Worm (Caenorhabditis elegans): Measurements from ENCODE around the gene C08B6.3.

Gene C08B6.3

DNA sequence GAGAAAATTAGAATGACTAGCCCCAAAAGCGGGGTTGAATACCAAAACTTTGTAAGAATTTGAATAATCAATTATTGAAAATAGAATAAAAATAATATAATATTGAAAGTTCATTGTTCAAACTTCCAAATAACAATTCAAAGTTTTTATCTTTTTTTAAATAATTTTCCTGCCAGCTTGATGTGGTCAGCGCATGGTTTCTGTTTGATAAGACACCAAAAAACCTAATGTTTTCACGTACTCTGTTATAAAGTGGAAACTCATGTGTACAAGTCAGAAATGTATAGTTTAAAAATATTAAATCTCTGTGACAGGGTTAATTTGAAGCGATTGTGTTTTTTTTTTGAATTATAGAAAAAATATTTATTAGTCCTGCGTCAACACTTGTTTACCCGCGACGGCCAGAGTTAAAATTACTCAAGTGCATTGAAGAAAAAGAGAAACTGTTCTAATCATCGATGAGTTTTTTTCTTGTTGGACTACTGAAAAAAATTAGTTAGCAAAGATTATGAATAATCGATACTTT lies 7.2 kb downstream of the C08B6.3 start, which contains the start of gene ugt-17:
Gene ugt-17 (minus strand): TSS at position 180 of the 526 bp plus-strand sequence.
- TF ChIP-seq pag-3 (tag; optimal IDR thresholded peaks at IDR 0.05; ENCODE audit: borderline replicate concordance) (no peak), ceh-22 (tag; optimal IDR thresholded peaks at IDR 0.05) (no peak), elt-2 (tag; optimal IDR thresholded peaks at IDR 0.05) (no peak), unc-3 (GFP tag; conservative IDR thresholded peaks at IDR 0.05) (no peak), unc-3 (tag; optimal IDR thresholded peaks at IDR 0.05) (no peak), lin-11 (tag; optimal IDR thresholded peaks at IDR 0.05) (no peak), T23F11.4 (GFP tag; optimal IDR thresholded peaks at IDR 0.05) (no peak), ref-2 (tag; optimal IDR thresholded peaks at IDR 0.05) (no peak), fkh-10 (GFP tag; optimal IDR thresholded peaks at IDR 0.05) (no peak)

DNA sequence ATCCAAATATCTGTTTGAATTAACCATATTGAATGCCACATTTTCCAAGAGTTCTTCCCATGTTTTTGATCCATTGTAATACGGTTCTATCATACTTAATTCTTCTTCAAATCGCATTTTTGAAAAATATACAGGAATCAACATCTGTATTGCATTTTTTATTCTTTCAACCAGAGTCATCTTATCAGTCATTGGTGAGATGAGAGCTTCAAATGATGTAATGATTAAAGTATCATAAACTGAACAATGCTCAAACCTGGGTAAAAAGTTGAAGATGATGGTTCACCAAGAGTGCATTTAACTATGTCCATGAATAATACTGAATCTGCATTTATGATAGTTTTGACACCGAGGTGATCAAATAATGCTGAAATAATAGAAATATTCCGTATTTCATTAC lies 8.3 kb downstream of the C08B6.3 start:
- no peak for TF ChIP-seq odd-2 (tag; optimal IDR thresholded peaks at IDR 0.05)
- TF ChIP-seq ceh-34 (tag; optimal IDR thresholded peaks at IDR 0.05): no peak
- TF ChIP-seq ttx-3 (tag; optimal IDR thresholded peaks at IDR 0.05): no peak
- no peak for TF ChIP-seq ahr-1 (tag; optimal IDR thresholded peaks at IDR 0.05)
- TF ChIP-seq ceh-6 (GFP tag; optimal IDR thresholded peaks at IDR 0.05): no peak
- no peak for TF ChIP-seq nfya-1 (tag; optimal IDR thresholded peaks at IDR 0.05)
- TF ChIP-seq mec-3 (tag; optimal IDR thresholded peaks at IDR 0.05; ENCODE audit: borderline replicate concordance): no peak
- TF ChIP-seq dmd-4 (tag; optimal IDR thresholded peaks at IDR 0.05; ENCODE audit: borderline replicate concordance): no peak
- TF ChIP-seq hlh-6 (tag; optimal IDR thresholded peaks at IDR 0.05): no peak
- TF ChIP-seq ceh-19 (GFP tag; optimal IDR thresholded peaks at IDR 0.05): no peak
- no peak for TF ChIP-seq hlh-8 (tag; optimal IDR thresholded peaks at IDR 0.05)
- TF ChIP-seq C08G9.2 (tag; optimal IDR thresholded peaks at IDR 0.05): no peak

DNA sequence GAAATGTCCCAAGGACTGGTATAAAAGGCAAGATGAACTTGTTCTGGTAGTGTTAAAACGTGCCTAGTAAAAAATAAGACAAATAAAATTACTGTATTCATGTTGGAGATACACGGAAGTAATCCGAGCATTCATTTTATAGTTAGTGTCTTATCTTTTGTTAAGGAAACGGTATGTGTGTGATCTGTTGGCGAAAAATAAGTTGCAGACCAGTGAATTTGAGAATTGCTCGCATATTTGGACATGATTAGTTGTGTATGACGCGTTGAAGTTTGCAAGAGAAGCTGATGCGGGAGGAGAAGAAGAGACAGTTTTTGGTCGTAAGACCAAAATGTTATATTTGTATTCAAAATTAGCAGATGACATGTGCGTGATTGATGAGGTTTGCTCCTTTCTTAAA lies 10.2 kb downstream of the C08B6.3 start, which contains the start of gene C08B6.14:
Gene C08B6.14 (minus strand): TSS at position 101 of the 400 bp plus-strand sequence.
- TF ChIP-seq unc-42 (tag; optimal IDR thresholded peaks at IDR 0.05): no peak
- TF ChIP-seq rnt-1 (tag; optimal IDR thresholded peaks at IDR 0.05): no peak
- no peak for TF ChIP-seq npax-4 (tag; optimal IDR thresholded peaks at IDR 0.05)

DNA sequence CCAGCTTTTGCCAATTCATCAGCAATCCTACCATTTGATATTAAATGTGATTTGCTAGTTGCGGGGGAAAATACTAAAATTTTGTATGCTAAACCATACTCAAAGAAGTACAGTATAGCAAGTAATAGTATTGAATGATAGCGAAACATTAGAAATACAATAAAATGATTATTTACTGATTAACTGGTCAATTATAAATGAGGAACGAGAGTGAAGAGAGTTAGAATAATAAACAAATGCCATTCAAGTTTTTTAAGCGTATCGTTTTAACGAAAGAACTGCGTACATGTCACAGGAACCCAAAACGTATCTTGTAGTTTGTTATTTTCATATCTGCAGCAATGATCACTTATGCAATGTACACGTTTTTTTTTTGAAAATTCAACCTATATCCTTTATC lies 13.7 kb downstream of the C08B6.3 start, which contains the start of gene ugt-47:
Gene ugt-47 (minus strand): TSS at position 169 of the 400 bp plus-strand sequence.
- TF ChIP-seq nhr-11 (tag; optimal IDR thresholded peaks at IDR 0.05) (no peak), zip-5 (tag; optimal IDR thresholded peaks at IDR 0.05) (no peak), ama-1 (optimal IDR thresholded peaks at IDR 0.05) (no peak), ceh-22 (tag; optimal IDR thresholded peaks at IDR 0.05) (no peak), K02D7.2 (tag; optimal IDR thresholded peaks at IDR 0.05) (no peak), Y22D7AL.16 (tag; optimal IDR thresholded peaks at IDR 0.05) (no peak), pha-4 (tag; optimal IDR thresholded peaks at IDR 0.05) (no peak), mec-3 (tag; optimal IDR thresholded peaks at IDR 0.05; ENCODE audit: borderline replicate concordance) (no peak), ceh-45 (GFP tag; IDR thresholded peaks at IDR 0.05) (no peak), pha-2 (tag; optimal IDR thresholded peaks at IDR 0.05) (no peak), gmeb-2 (tag; optimal IDR thresholded peaks at IDR 0.05) (no peak), C08G9.2 (tag; optimal IDR thresholded peaks at IDR 0.05) (no peak), C38D4.7 (GFP tag; optimal IDR thresholded peaks at IDR 0.05) (no peak), ref-2 (tag; optimal IDR thresholded peaks at IDR 0.05) (no peak), unc-3 (GFP tag; conservative IDR thresholded peaks at IDR 0.05) (no peak), unc-3 (tag; optimal IDR thresholded peaks at IDR 0.05) (no peak)

DNA sequence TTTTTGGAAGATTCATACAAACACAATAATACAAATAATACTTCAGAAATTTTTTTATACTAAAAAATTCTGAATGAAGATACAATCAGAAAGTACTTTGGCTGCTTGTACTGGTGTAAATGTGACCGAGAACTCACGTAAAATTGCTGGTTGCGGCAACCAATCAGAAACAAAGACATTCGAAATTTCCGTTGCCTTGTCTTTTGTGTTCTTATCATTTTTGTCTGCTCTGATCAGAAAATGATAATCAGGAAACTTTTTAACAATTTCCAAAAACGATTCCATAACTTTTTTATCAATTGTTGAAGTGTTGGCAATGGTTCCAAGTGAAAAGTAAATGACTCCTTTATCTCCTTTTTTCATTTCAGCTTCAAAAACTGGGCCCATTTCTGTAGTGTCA lies 15.2 kb downstream of the C08B6.3 start:
- TF ChIP-seq C08G9.2 (tag; optimal IDR thresholded peaks at IDR 0.05) (no peak), elt-2 (tag; optimal IDR thresholded peaks at IDR 0.05) (peak; percentile 17), tbx-2 (tag; optimal IDR thresholded peaks at IDR 0.05) (no peak), ceh-9 (tag; optimal IDR thresholded peaks at IDR 0.05) (no peak), gmeb-2 (tag; optimal IDR thresholded peaks at IDR 0.05) (no peak), unc-86 (tag; optimal IDR thresholded peaks at IDR 0.05) (no peak), sdc-2 (tag; optimal IDR thresholded peaks at IDR 0.05) (no peak)
